Worm (Caenorhabditis elegans) whole organism, L2 larva: ENCODE data around the gene lipl-3.
A peak's percentile ranks its signal among the peaks of the same experiment; 100 is the strongest.

Experiments used
- C34F6.9 ChIP-seq: fragments of 150-350 bp; optimal IDR thresholded peaks from 2 replicates; lab custom pipeline; 2014; ENCODE audit warnings: missing biosample characterization, missing genetic modification characterization
- F13H6.1 ChIP-seq: sonication (generic microtip); optimal IDR thresholded peaks from 2 replicates; lab custom pipeline; 2016; ENCODE audit warnings: missing genetic modification characterization, missing compliant biosample characterization
- R02D3.7 ChIP-seq: fragments of 150-350 bp; optimal IDR thresholded peaks from 2 replicates; lab custom pipeline; 2014; ENCODE audit warnings: missing biosample characterization, missing genetic modification characterization
- Y55F3AM.14 ChIP-seq: fragments of 200-800 bp; sonication (Bioruptor generic); optimal IDR thresholded peaks from 2 replicates; lab custom pipeline; 2018; ENCODE audit warnings: mild to moderate bottlenecking, missing genetic modification characterization, missing compliant biosample characterization
- ZK546.5 ChIP-seq: sonication (generic microtip); optimal IDR thresholded peaks from 2 replicates; lab custom pipeline; 2017; ENCODE audit warnings: missing biosample characterization, missing genetic modification characterization
- alr-1 ChIP-seq: fragments of 150-350 bp; optimal IDR thresholded peaks from 2 replicates; lab custom pipeline; 2014; ENCODE audit warnings: missing biosample characterization, missing genetic modification characterization
- aly-2 ChIP-seq: fragments of 150-350 bp; optimal IDR thresholded peaks from 2 replicates; lab custom pipeline; 2014; ENCODE audit warnings: missing biosample characterization, missing genetic modification characterization
- ama-1 ChIP-seq: fragments of 150-350 bp; optimal IDR thresholded peaks from 2 replicates; lab custom pipeline; 2018; ENCODE audit warnings: inconsistent platforms
- blmp-1 ChIP-seq: sonication (generic microtip); optimal IDR thresholded peaks from 2 replicates; lab custom pipeline; 2017; ENCODE audit warnings: missing genetic modification characterization, mild to moderate bottlenecking, missing compliant biosample characterization, antibody characterized with exemption, moderate library complexity; ENCODE audit not compliant: insufficient read depth
- ceh-16 ChIP-seq: fragments of 150-350 bp; optimal IDR thresholded peaks from 2 replicates; lab custom pipeline; 2014; ENCODE audit warnings: missing biosample characterization, missing genetic modification characterization
- crh-2 ChIP-seq: sonication (generic microtip); optimal IDR thresholded peaks from 2 replicates; lab custom pipeline; 2017; ENCODE audit warnings: missing biosample characterization, missing genetic modification characterization
- elt-1 ChIP-seq: fragments of 150-350 bp; optimal IDR thresholded peaks from 2 replicates; lab custom pipeline; 2014; ENCODE audit warnings: missing biosample characterization, missing genetic modification characterization
- elt-3 ChIP-seq: sonication (generic microtip); optimal IDR thresholded peaks from 2 replicates; lab custom pipeline; 2017; ENCODE audit warnings: missing biosample characterization, missing genetic modification characterization
- gmeb-1 ChIP-seq: fragments of 150-350 bp; optimal IDR thresholded peaks from 2 replicates; lab custom pipeline; 2014; ENCODE audit warnings: missing biosample characterization, missing genetic modification characterization
- lin-11 ChIP-seq: fragments of 150-350 bp; sonication (generic microtip); optimal IDR thresholded peaks from 2 replicates; lab custom pipeline; 2014; ENCODE audit warnings: missing biosample characterization, missing genetic modification characterization, inconsistent platforms, mixed read lengths
- lin-39 ChIP-seq: fragments of 150-350 bp; optimal IDR thresholded peaks from 2 replicates; lab custom pipeline; 2014; ENCODE audit warnings: missing biosample characterization, missing genetic modification reagents, missing genetic modification characterization
- mab-5 ChIP-seq: fragments of 150-350 bp; optimal IDR thresholded peaks from 2 replicates; lab custom pipeline; 2014; ENCODE audit warnings: missing biosample characterization, missing genetic modification characterization
- mbf-1 ChIP-seq: sonication (generic microtip); optimal IDR thresholded peaks from 2 replicates; lab custom pipeline; 2017; ENCODE audit warnings: missing biosample characterization, missing genetic modification characterization
- mdl-1 ChIP-seq, 2 experiments: fragments of 150-350 bp in 1 of 2; sonication (generic microtip) in 1 of 2; optimal IDR thresholded peaks; 2 replicates each; lab custom pipeline; 2017; ENCODE audit warnings: missing biosample characterization in 2 of 2, missing genetic modification characterization in 2 of 2
- nhr-10 ChIP-seq: sonication (generic microtip); optimal IDR thresholded peaks from 2 replicates; lab custom pipeline; 2017; ENCODE audit warnings: missing biosample characterization, missing genetic modification characterization
- nhr-11 ChIP-seq: fragments of 150-350 bp; optimal IDR thresholded peaks from 2 replicates; lab custom pipeline; 2014; ENCODE audit warnings: missing biosample characterization, missing genetic modification characterization
- nhr-12 ChIP-seq: fragments of 150-350 bp; optimal IDR thresholded peaks from 2 replicates; lab custom pipeline; 2014; ENCODE audit warnings: missing biosample characterization, missing genetic modification characterization
- nhr-21 ChIP-seq: fragments of 150-350 bp; optimal IDR thresholded peaks from 2 replicates; lab custom pipeline; 2014; ENCODE audit warnings: missing biosample characterization, missing genetic modification characterization
- nhr-23 ChIP-seq: fragments of 150-350 bp; optimal IDR thresholded peaks from 2 replicates; lab custom pipeline; 2014; ENCODE audit warnings: missing biosample characterization, missing genetic modification reagents, missing genetic modification characterization
- nhr-237 ChIP-seq: fragments of 150-350 bp; optimal IDR thresholded peaks from 2 replicates; lab custom pipeline; 2014; ENCODE audit warnings: missing biosample characterization, missing genetic modification characterization
- nhr-25 ChIP-seq: fragments of 150-350 bp; sonication (generic microtip); optimal IDR thresholded peaks from 3 replicates; lab custom pipeline; 2014; ENCODE audit warnings: missing biosample characterization, missing genetic modification characterization
- nhr-6 ChIP-seq: fragments of 150-350 bp; optimal IDR thresholded peaks from 2 replicates; lab custom pipeline; 2014; ENCODE audit warnings: missing biosample characterization, missing genetic modification characterization
- nhr-77 ChIP-seq: fragments of 150-350 bp; optimal IDR thresholded peaks from 2 replicates; lab custom pipeline; 2014; ENCODE audit warnings: missing biosample characterization, missing genetic modification characterization
- peb-1 ChIP-seq: fragments of 150-350 bp; optimal IDR thresholded peaks from 2 replicates; lab custom pipeline; 2014; ENCODE audit warnings: missing biosample characterization, missing genetic modification characterization
- skn-1 ChIP-seq: sonication (generic microtip); optimal IDR thresholded peaks from 2 replicates; lab custom pipeline; 2017; ENCODE audit warnings: missing biosample characterization, missing genetic modification characterization
- sma-3 ChIP-seq: sonication (generic microtip); optimal IDR thresholded peaks from 2 replicates; lab custom pipeline; 2016; ENCODE audit warnings: missing genetic modification reagents, missing genetic modification characterization, missing compliant biosample characterization
- sma-9 ChIP-seq, 2 experiments: fragments of 150-350 bp in 1 of 2; sonication (generic microtip) in 1 of 2; optimal IDR thresholded peaks; 2 replicates each; lab custom pipeline; 2014 to 2016; ENCODE audit warnings: missing genetic modification characterization in 2 of 2, mild to moderate bottlenecking in 1 of 2, missing biosample characterization in 1 of 2, missing compliant biosample characterization in 1 of 2, missing genetic modification reagents in 1 of 2, moderate library complexity in 1 of 2
- snpc-4 ChIP-seq: fragments of 150-350 bp; optimal IDR thresholded peaks from 2 replicates; lab custom pipeline; 2014; ENCODE audit warnings: missing biosample characterization, missing genetic modification characterization
- unc-39 ChIP-seq: fragments of 150-350 bp; optimal IDR thresholded peaks from 2 replicates; lab custom pipeline; 2014; ENCODE audit warnings: missing biosample characterization, missing genetic modification characterization
- unc-55 ChIP-seq: fragments of 150-350 bp; sonication (generic microtip); optimal IDR thresholded peaks from 3 replicates; lab custom pipeline; 2014; ENCODE audit warnings: missing biosample characterization, missing genetic modification reagents, missing genetic modification characterization
- unc-62 ChIP-seq: fragments of 150-350 bp; optimal IDR thresholded peaks from 2 replicates; lab custom pipeline; 2014; ENCODE audit warnings: missing biosample characterization, missing genetic modification reagents, missing genetic modification characterization
- zag-1 ChIP-seq: fragments of 150-350 bp; optimal IDR thresholded peaks from 2 replicates; lab custom pipeline; 2014; ENCODE audit warnings: missing biosample characterization, missing genetic modification characterization
- ztf-1 ChIP-seq: fragments of 200-800 bp; sonication (Bioruptor generic); conservative IDR thresholded peaks from 2 replicates; pipeline ENCODE4 v1.3.6; 2022; ENCODE audit warnings: missing genetic modification characterization, missing compliant biosample characterization
- ztf-11 ChIP-seq: sonication (generic microtip); optimal IDR thresholded peaks from 2 replicates; lab custom pipeline; 2017; ENCODE audit warnings: missing biosample characterization, missing genetic modification characterization
- ztf-4 ChIP-seq: fragments of 150-350 bp; optimal IDR thresholded peaks from 2 replicates; lab custom pipeline; 2014; ENCODE audit warnings: missing biosample characterization, missing genetic modification characterization

lipl-3 gene

DNA sequence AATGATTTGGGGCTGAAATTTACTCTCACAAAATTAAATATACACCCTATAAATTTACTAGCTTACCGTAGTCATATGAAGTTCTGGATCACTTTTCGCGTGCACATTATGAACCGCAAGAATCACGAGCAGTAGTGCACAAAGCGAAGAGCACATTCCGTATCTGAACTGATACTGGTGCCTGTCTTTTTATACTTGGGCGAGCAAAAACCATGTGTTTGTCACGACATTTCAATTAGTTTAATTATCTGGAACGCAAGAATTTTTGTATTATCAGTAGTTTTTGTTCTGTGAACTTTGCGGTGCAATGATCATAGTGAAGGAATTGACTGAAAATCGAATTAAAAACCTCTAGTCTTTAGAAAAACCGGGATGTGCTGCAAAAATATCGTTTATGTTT is at the start of gene lipl-3:
Gene lipl-3 (minus strand): TSS at position 161 of the 400 bp plus-strand sequence.
- TF ChIP-seq elt-3 (tag; lab: Kevin White, UChicago) (no peak), crh-2 (tag; lab: Kevin White, UChicago) (no peak), nhr-77 (tag; lab: Kevin White, UChicago) (no peak), sma-9 (GFP tag; optimal IDR thresholded peaks at IDR 0.05; lab: Kevin White, UChicago) (peak; percentile 10), sma-9 (tag; optimal IDR thresholded peaks at IDR 0.05; lab: Kevin White, UChicago) (no peak), nhr-23 (no peak)

DNA sequence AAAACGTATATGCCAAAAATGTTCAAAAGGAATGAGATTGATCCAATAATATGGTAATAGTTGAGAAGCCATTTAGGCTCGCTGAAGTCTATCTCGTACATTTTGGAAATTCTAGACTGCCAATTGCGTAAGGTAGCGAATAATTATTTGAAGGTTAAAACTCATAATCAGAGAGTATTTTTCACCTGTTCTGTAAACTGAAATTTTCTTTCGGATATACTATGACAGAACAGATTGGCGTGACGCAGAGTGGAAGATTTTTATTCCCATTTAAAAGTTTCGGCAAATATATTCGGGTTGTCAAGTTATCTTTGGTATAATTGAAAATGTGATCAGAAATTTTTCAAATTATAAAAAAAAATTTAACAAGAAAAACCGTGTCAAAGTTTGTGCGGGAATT is 44.1 kb upstream of the lipl-3 start, which contains the start of gene sri-72:
Gene sri-72 (minus strand): TSS at position 101 of the 400 bp plus-strand sequence.
- no peak for TF ChIP-seq zag-1 (tag; lab: Kevin White, UChicago)
- TF ChIP-seq ama-1 (lab: Kevin White, UChicago): no peak
- TF ChIP-seq lin-39: no peak
- TF ChIP-seq nhr-25: no peak
- TF ChIP-seq C34F6.9 (tag; lab: Kevin White, UChicago): no peak
- TF ChIP-seq nhr-10 (tag; lab: Kevin White, UChicago): no peak
- no peak for TF ChIP-seq peb-1 (tag; lab: Kevin White, UChicago)
- no peak for TF ChIP-seq crh-2 (tag; lab: Kevin White, UChicago)
- no peak for TF ChIP-seq sma-9 (GFP tag; optimal IDR thresholded peaks at IDR 0.05; lab: Kevin White, UChicago)
- TF ChIP-seq sma-9 (tag; optimal IDR thresholded peaks at IDR 0.05; lab: Kevin White, UChicago): no peak
- no peak for TF ChIP-seq nhr-237
- no peak for TF ChIP-seq elt-1
- TF ChIP-seq mdl-1 (tag; optimal IDR thresholded peaks at IDR 0.05; lab: Kevin White, UChicago): no peak
- TF ChIP-seq, all 48 proteins: peak for 0

DNA sequence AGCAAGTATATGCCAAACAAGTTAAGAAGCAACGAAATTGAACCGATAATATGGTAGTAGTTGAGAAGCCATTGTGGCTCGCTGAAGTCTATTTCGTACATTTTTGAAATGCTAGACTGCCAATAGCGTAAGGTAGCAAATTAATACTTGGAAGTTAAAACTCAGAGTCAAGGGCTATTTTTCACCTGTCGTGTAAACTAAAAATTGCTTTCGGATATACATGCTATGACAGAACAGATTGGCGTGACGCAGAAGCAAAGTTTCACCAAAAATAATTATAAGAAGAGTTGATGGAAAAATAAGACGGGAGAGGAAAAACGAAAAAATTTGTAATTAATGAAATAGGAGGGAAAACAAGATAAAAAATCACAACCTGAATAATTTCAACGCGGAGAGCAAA is 42.0 kb upstream of the lipl-3 start, which contains the start of gene sri-73:
Gene sri-73 (minus strand): TSS at position 101 of the 400 bp plus-strand sequence.
- TF ChIP-seq ama-1 (lab: Kevin White, UChicago) (no peak), nhr-21 (no peak), nhr-77 (tag; lab: Kevin White, UChicago) (no peak), nhr-12 (no peak), unc-39 (tag; lab: Kevin White, UChicago) (no peak), Y55F3AM.14 (no peak), unc-62 (GFP tag; lab: Kevin White, UChicago) (no peak), mbf-1 (tag; lab: Kevin White, UChicago) (no peak), skn-1 (no peak), mdl-1 (tag; optimal IDR thresholded peaks at IDR 0.05; lab: Kevin White, UChicago) (no peak), alr-1 (tag; lab: Kevin White, UChicago) (no peak), ztf-11 (no peak), nhr-237 (no peak), F13H6.1 (tag; lab: Kevin White, UChicago) (no peak), ztf-4 (tag; lab: Kevin White, UChicago) (no peak), crh-2 (tag; lab: Kevin White, UChicago) (no peak), peb-1 (tag; lab: Kevin White, UChicago) (no peak)

DNA sequence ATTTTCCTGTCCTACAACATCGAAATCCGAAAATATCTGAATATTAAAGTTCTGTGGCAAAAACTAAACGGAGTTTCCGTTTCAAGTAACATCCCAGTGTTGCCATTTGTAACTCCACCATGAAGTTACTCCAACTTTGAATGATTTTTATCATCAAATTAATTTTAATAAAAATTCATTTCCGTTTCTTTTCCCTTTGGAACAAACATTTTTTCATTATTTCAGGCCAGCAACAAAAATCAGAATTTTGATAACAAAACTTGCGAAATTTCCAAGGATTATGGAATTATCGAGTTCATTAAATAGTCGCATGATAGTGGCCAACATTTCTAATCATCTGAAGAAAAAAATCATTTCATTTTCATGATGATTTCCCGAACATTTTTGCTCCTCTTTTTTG is 38.8 kb upstream of the lipl-3 start, which contains the start of gene C14C6.2:
Gene C14C6.2 (plus strand): TSS at position 301 of the 400 bp plus-strand sequence.
- TF ChIP-seq sma-9 (GFP tag; optimal IDR thresholded peaks at IDR 0.05; lab: Kevin White, UChicago) (no peak), sma-9 (tag; optimal IDR thresholded peaks at IDR 0.05; lab: Kevin White, UChicago) (no peak), snpc-4 (tag; lab: Kevin White, UChicago) (no peak), nhr-12 (no peak), crh-2 (tag; lab: Kevin White, UChicago) (no peak), R02D3.7 (no peak), ceh-16 (tag; lab: Kevin White, UChicago) (no peak), nhr-6 (tag; lab: Kevin White, UChicago) (no peak), peb-1 (tag; lab: Kevin White, UChicago) (no peak), nhr-77 (tag; lab: Kevin White, UChicago) (no peak), blmp-1 (tag; lab: Kevin White, UChicago) (no peak), ztf-11 (no peak), F13H6.1 (tag; lab: Kevin White, UChicago) (no peak), mab-5 (no peak)
- TF ChIP-seq, all 48 proteins: peak for 0

DNA sequence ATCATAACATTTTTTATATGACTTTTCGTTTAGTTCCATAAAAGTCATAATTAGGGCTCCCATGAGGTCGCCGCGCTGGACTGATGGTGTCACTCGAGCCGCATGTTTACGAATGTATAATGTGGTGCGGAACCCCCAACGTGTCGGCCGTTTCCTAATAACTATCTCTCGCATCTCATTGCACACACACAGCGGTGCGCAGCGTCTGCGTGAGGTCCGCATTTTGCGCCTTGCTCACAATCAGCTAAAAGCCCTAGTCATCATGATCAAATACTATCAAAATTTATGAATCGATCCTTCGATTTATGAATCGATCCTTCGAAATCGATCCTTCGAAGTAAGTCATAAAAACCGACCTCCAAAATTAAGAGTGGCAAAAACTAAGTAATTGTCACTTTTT is 35.9 kb upstream of the lipl-3 start, which contains the start of gene srx-7:
Gene srx-7 (plus strand): TSS at position 256 of the 400 bp plus-strand sequence.
- TF ChIP-seq crh-2 (tag; lab: Kevin White, UChicago) (no peak), nhr-12 (no peak), snpc-4 (tag; lab: Kevin White, UChicago) (no peak), ama-1 (lab: Kevin White, UChicago) (no peak), unc-55 (no peak), nhr-11 (tag; lab: Kevin White, UChicago) (no peak), mab-5 (no peak), skn-1 (no peak), zag-1 (tag; lab: Kevin White, UChicago) (no peak), mbf-1 (tag; lab: Kevin White, UChicago) (no peak), mdl-1 (tag; optimal IDR thresholded peaks at IDR 0.05; lab: Kevin White, UChicago) (no peak), ztf-11 (no peak), lin-11 (no peak), gmeb-1 (no peak), ZK546.5 (tag; lab: Kevin White, UChicago) (no peak), aly-2 (no peak), sma-3 (GFP tag; lab: Kevin White, UChicago) (no peak), C34F6.9 (tag; lab: Kevin White, UChicago) (no peak), nhr-10 (tag; lab: Kevin White, UChicago) (no peak), ztf-1 (GFP tag; lab: Robert Waterston, UW) (no peak)
- TF ChIP-seq, all 48 proteins: peak for 0
